Worm (Caenorhabditis elegans): ENCODE results near the gene dac-1.

DNA sequence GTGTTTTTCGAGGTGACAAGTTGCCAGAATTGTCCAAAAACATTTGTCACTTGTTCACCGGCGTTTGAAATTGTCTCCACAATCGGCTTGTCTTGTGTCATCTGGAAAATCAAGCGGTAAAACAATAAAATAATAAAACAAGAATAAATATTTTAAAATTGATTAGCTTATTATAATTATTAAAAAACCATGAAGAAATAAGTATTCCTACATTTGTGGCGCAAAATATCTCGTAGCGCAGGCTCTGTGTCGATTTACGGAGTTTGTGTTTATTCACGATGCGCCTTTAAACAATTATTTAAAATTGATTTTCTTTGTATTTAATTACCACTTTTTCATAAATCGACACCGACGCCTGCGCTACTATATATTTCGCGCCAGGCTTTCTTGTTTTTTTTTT lies 36.4 kb downstream of the dac-1 start, which contains the start of gene moma-1:
- TF ChIP-seq ama-1 (optimal IDR thresholded peaks at IDR 0.05) (no peak), hnd-1 (tag; optimal IDR thresholded peaks at IDR 0.05) (no peak), tbx-11 (GFP tag; IDR thresholded peaks at IDR 0.05) (no peak), tra-4 (tag; optimal IDR thresholded peaks at IDR 0.05) (no peak), sea-1 (GFP tag; conservative IDR thresholded peaks at IDR 0.05) (no peak), scrt-1 (GFP tag; IDR thresholded peaks at IDR 0.05) (no peak), tbx-37 (GFP tag; conservative IDR thresholded peaks at IDR 0.05) (no peak), flt-1 (GFP tag; IDR thresholded peaks at IDR 0.05) (no peak), ceh-13 (GFP tag; optimal IDR thresholded peaks at IDR 0.05) (no peak), hmbx-1 (tag; optimal IDR thresholded peaks at IDR 0.05) (no peak), pes-1 (GFP tag; IDR thresholded peaks at IDR 0.05) (no peak), ceh-36 (tag; optimal IDR thresholded peaks at IDR 0.05) (no peak)
